Fruit fly (Drosophila melanogaster) whole organism, embryonic: Measurements from ENCODE around the gene NKCC.

ENCODE experiments used
- ATbp ChIP-seq: fragments of 200-800 bp; sonication (Bioruptor generic); optimal IDR thresholded peaks from 2 replicates; lab custom pipeline; 2017; ENCODE audit warnings: missing biosample characterization, mild to moderate bottlenecking, missing genetic modification characterization, missing genetic modification reagents
- Antp ChIP-seq: fragments of 200-800 bp; sonication (Bioruptor generic); optimal IDR thresholded peaks from 3 replicates; lab custom pipeline; 2016; ENCODE audit warnings: missing biosample characterization, missing genetic modification characterization
- CG10147 ChIP-seq: fragments of 200-800 bp; sonication (Bioruptor generic); optimal IDR thresholded peaks from 2 replicates; lab custom pipeline; 2019; ENCODE audit warnings: missing biosample characterization, mild to moderate bottlenecking, missing genetic modification characterization, moderate library complexity
- CG10366 ChIP-seq: fragments of 200-800 bp; sonication (Bioruptor generic); IDR thresholded peaks from 2 replicates; pipeline ENCODE4 v1.3.6; 2022; ENCODE audit warnings: missing biosample characterization, missing genetic modification characterization
- CG10462 ChIP-seq: fragments of 200-800 bp; sonication (Bioruptor generic); optimal IDR thresholded peaks from 2 replicates; lab custom pipeline; 2016; ENCODE audit warnings: missing biosample characterization, missing genetic modification characterization
- CG13624 ChIP-seq: fragments of 200-800 bp; sonication (Bioruptor generic); optimal IDR thresholded peaks from 2 replicates; lab custom pipeline; 2016; ENCODE audit warnings: missing biosample characterization, missing genetic modification characterization
- CG14050 ChIP-seq: fragments of 200-800 bp; sonication (Bioruptor generic); IDR thresholded peaks from 3 replicates; pipeline ENCODE4 v1.3.6; 2022; ENCODE audit warnings: missing biosample characterization, missing genetic modification characterization
- CG15269 ChIP-seq: fragments of 200-800 bp; sonication (Bioruptor generic); optimal IDR thresholded peaks from 2 replicates; lab custom pipeline; 2018; ENCODE audit warnings: missing biosample characterization, mild to moderate bottlenecking, missing genetic modification characterization, moderate library complexity
- CG17359 ChIP-seq: fragments of 200-800 bp; sonication (Bioruptor generic); optimal IDR thresholded peaks from 3 replicates; lab custom pipeline; 2018; ENCODE audit warnings: missing biosample characterization, mild to moderate bottlenecking, missing genetic modification characterization, moderate library complexity
- CG18011 ChIP-seq: fragments of 200-800 bp; sonication (Bioruptor generic); optimal IDR thresholded peaks from 2 replicates; lab custom pipeline; 2017; ENCODE audit warnings: missing biosample characterization, missing genetic modification characterization, mild to moderate bottlenecking, moderate library complexity, missing genotype
- CG18476 ChIP-seq: fragments of 200-800 bp; sonication (Bioruptor generic); optimal IDR thresholded peaks from 2 replicates; lab custom pipeline; 2016; ENCODE audit warnings: missing biosample characterization, mild to moderate bottlenecking, missing genetic modification characterization
- CG2120 ChIP-seq: fragments of 200-800 bp; sonication (Bioruptor generic); optimal IDR thresholded peaks from 3 replicates; lab custom pipeline; 2016; ENCODE audit warnings: missing biosample characterization, missing genetic modification characterization
- CG2129 ChIP-seq: fragments of 200-800 bp; sonication (Bioruptor generic); IDR thresholded peaks from 2 replicates; pipeline ENCODE4 v1.3.6; 2022; ENCODE audit warnings: missing biosample characterization, missing genetic modification characterization; ENCODE audit not compliant: partially characterized antibody
- CG32772 ChIP-seq: fragments of 200-800 bp; sonication (Bioruptor generic); IDR thresholded peaks from 2 replicates; pipeline ENCODE4 v1.3.6; 2022; ENCODE audit warnings: missing biosample characterization, missing genetic modification characterization
- CG3995 ChIP-seq: fragments of 200-800 bp; sonication (Bioruptor generic); optimal IDR thresholded peaks from 3 replicates; lab custom pipeline; 2016; ENCODE audit warnings: missing biosample characterization, missing genetic modification characterization
- CG6765 ChIP-seq: fragments of 200-800 bp; sonication (Bioruptor generic); optimal IDR thresholded peaks from 3 replicates; lab custom pipeline; 2017; ENCODE audit warnings: missing biosample characterization, mild to moderate bottlenecking, missing genetic modification characterization
- CG6791 ChIP-seq: fragments of 200-800 bp; sonication (Bioruptor generic); IDR thresholded peaks from 3 replicates; pipeline ENCODE4 v1.3.6; 2022; ENCODE audit warnings: missing biosample characterization, missing genetic modification characterization; ENCODE audit not compliant: partially characterized antibody
- CG9437 ChIP-seq: fragments of 200-800 bp; sonication (Bioruptor generic); optimal IDR thresholded peaks from 2 replicates; lab custom pipeline; 2018; ENCODE audit warnings: missing biosample characterization, mild to moderate bottlenecking, missing genetic modification characterization
- CG9817 ChIP-seq: fragments of 200-800 bp; sonication (Bioruptor generic); optimal IDR thresholded peaks from 2 replicates; lab custom pipeline; 2018; ENCODE audit warnings: missing biosample characterization, mild to moderate bottlenecking, missing genetic modification characterization, moderate library complexity
- D19A ChIP-seq: fragments of 200-800 bp; optimal IDR thresholded peaks from 3 replicates; lab custom pipeline; 2019; ENCODE audit warnings: missing biosample characterization, mild to moderate bottlenecking, missing genetic modification characterization, moderate library complexity
- Dad ChIP-seq: fragments of 200-800 bp; sonication (Bioruptor generic); optimal IDR thresholded peaks from 3 replicates; lab custom pipeline; 2016; ENCODE audit warnings: missing biosample characterization, missing genetic modification characterization
- Dfd ChIP-seq, 2 experiments: fragments of >200 bp; optimal IDR thresholded peaks; 2 replicates each; lab custom pipeline; 2017; ENCODE audit warnings: missing biosample characterization in 2 of 2, missing genetic modification characterization in 2 of 2
- GATAe ChIP-seq: fragments of 200-800 bp; sonication (Bioruptor generic); conservative IDR thresholded peaks from 2 replicates; pipeline ENCODE4 v1.3.6; 2022; ENCODE audit warnings: missing biosample characterization, missing genetic modification characterization
- Gug ChIP-seq: fragments of 200-800 bp; sonication (Bioruptor generic); IDR thresholded peaks from 4 replicates; pipeline ENCODE4 v1.3.6; 2022; ENCODE audit warnings: missing biosample characterization, missing genetic modification characterization
- HmgZ ChIP-seq: fragments of 200-800 bp; sonication (Bioruptor generic); optimal IDR thresholded peaks from 2 replicates; lab custom pipeline; 2018; ENCODE audit warnings: missing biosample characterization, mild to moderate bottlenecking, missing genetic modification characterization
- Hr39 ChIP-seq: fragments of >200 bp; optimal IDR thresholded peaks from 2 replicates; lab custom pipeline; 2017
- Hr51 ChIP-seq, 2 experiments: fragments of 200-800 bp; sonication (Bioruptor generic); optimal IDR thresholded peaks; 2 replicates in 1 of 2; 3 replicates in 1 of 2; lab custom pipeline; 2016 to 2018; ENCODE audit warnings: missing biosample characterization in 2 of 2, missing genetic modification characterization in 2 of 2, mild to moderate bottlenecking in 1 of 2, moderate library complexity in 1 of 2
- Lpt ChIP-seq: fragments of >200 bp; optimal IDR thresholded peaks from 2 replicates; lab custom pipeline; 2018; ENCODE audit warnings: missing biosample characterization, missing genetic modification characterization
- Meics ChIP-seq: fragments of 200-800 bp; sonication (Bioruptor generic); optimal IDR thresholded peaks from 2 replicates; lab custom pipeline; 2017; ENCODE audit warnings: missing biosample characterization, mild to moderate bottlenecking, missing genetic modification characterization
- Scr ChIP-seq: fragments of 200-800 bp; sonication (Bioruptor generic); IDR thresholded peaks from 2 replicates; pipeline ENCODE4 v1.3.6; 2022; ENCODE audit warnings: missing biosample characterization, missing genetic modification characterization; ENCODE audit not compliant: partially characterized antibody
- Sox102F ChIP-seq: fragments of 200-800 bp; sonication (Bioruptor generic); optimal IDR thresholded peaks from 2 replicates; lab custom pipeline; 2018; ENCODE audit warnings: missing biosample characterization, mild to moderate bottlenecking, missing genetic modification characterization, moderate library complexity
- Sry-δ ChIP-seq: fragments of 200-800 bp; sonication (Bioruptor generic); optimal IDR thresholded peaks from 2 replicates; lab custom pipeline; 2016; ENCODE audit warnings: missing biosample characterization, missing genetic modification characterization
- YL-1 ChIP-seq: fragments of 200-800 bp; sonication (Bioruptor generic); optimal IDR thresholded peaks from 3 replicates; lab custom pipeline; 2017; ENCODE audit warnings: missing biosample characterization, mild to moderate bottlenecking, missing genetic modification characterization
- cg ChIP-seq: fragments of 200-800 bp; sonication (Bioruptor generic); optimal IDR thresholded peaks from 3 replicates; lab custom pipeline; 2019; ENCODE audit warnings: missing biosample characterization, mild to moderate bottlenecking, missing genetic modification characterization, moderate library complexity
- crp ChIP-seq, 2 experiments: fragments of 200-800 bp; sonication (Bioruptor generic); optimal IDR thresholded peaks; 2 replicates in 1 of 2; 3 replicates in 1 of 2; lab custom pipeline; 2017; ENCODE audit warnings: missing biosample characterization in 2 of 2, missing genetic modification characterization in 2 of 2, mild to moderate bottlenecking in 1 of 2, moderate library complexity in 1 of 2
- dpn ChIP-seq, 2 experiments: fragments of 200-800 bp; sonication (Bioruptor generic); optimal IDR thresholded peaks; 3 replicates each; lab custom pipeline; 2016; ENCODE audit warnings: missing biosample characterization in 2 of 2, missing genetic modification characterization in 2 of 2
- ftz-f1 ChIP-seq: fragments of 200-800 bp; sonication (Bioruptor generic); optimal IDR thresholded peaks from 2 replicates; lab custom pipeline; 2016; ENCODE audit warnings: missing biosample characterization, missing genetic modification characterization
- gcm2 ChIP-seq: fragments of 200-800 bp; sonication (Bioruptor generic); optimal IDR thresholded peaks from 2 replicates; lab custom pipeline; 2016; ENCODE audit warnings: missing biosample characterization, missing genetic modification characterization
- gfzf ChIP-seq: fragments of 200-800 bp; sonication (Bioruptor generic); optimal IDR thresholded peaks from 2 replicates; lab custom pipeline; 2016; ENCODE audit warnings: missing biosample characterization, mild to moderate bottlenecking, missing genetic modification characterization, moderate library complexity
- her ChIP-seq: fragments of 200-800 bp; sonication (Bioruptor generic); optimal IDR thresholded peaks from 2 replicates; lab custom pipeline; 2016; ENCODE audit warnings: missing biosample characterization, missing genetic modification characterization
- lab ChIP-seq: fragments of 200-800 bp; sonication (Bioruptor generic); optimal IDR thresholded peaks from 3 replicates; lab custom pipeline; 2017; ENCODE audit warnings: missing biosample characterization, missing genetic modification characterization, mild to moderate bottlenecking, moderate library complexity, missing genetic modification reagents
- mirr ChIP-seq: fragments of 200-800 bp; sonication (Bioruptor generic); optimal IDR thresholded peaks from 3 replicates; lab custom pipeline; 2018; ENCODE audit warnings: missing biosample characterization, mild to moderate bottlenecking, missing genetic modification characterization
- prd ChIP-seq, 3 experiments: fragments of >200 bp in 2 of 3; fragments of 200-800 bp in 1 of 3; sonication (Bioruptor generic) in 1 of 3; optimal IDR thresholded peaks in 2 of 3; IDR thresholded peaks in 1 of 3; 2 replicates in 2 of 3; 3 replicates in 1 of 3; pipeline versions ENCODE4 v1.3.6 to Lab custom; 2017 to 2022; ENCODE audit warnings: missing biosample characterization in 1 of 3, missing genetic modification characterization in 1 of 3
- schlank ChIP-seq: fragments of 200-800 bp; sonication (Bioruptor generic); optimal IDR thresholded peaks from 2 replicates; lab custom pipeline; 2018; ENCODE audit warnings: missing biosample characterization, mild to moderate bottlenecking, missing genetic modification characterization
- sqz ChIP-seq: fragments of 200-800 bp; sonication (Bioruptor generic); optimal IDR thresholded peaks from 3 replicates; lab custom pipeline; 2018; ENCODE audit warnings: missing biosample characterization, mild to moderate bottlenecking, missing genetic modification characterization
- stc ChIP-seq: fragments of 200-800 bp; sonication (Bioruptor generic); IDR thresholded peaks from 2 replicates; pipeline ENCODE4 v1.3.6; 2022; ENCODE audit warnings: missing biosample characterization, missing genetic modification characterization
- unpg ChIP-seq: fragments of 200-800 bp; sonication (Bioruptor generic); optimal IDR thresholded peaks from 3 replicates; lab custom pipeline; 2018; ENCODE audit warnings: missing biosample characterization, mild to moderate bottlenecking, missing genetic modification characterization, moderate library complexity
- usp ChIP-seq: fragments of >200 bp; optimal IDR thresholded peaks from 2 replicates; lab custom pipeline; 2017; ENCODE audit warnings: missing biosample characterization, missing genetic modification characterization
- vfl ChIP-seq: fragments of 200-800 bp; sonication (Bioruptor generic); optimal IDR thresholded peaks from 2 replicates; lab custom pipeline; 2016; ENCODE audit warnings: missing biosample characterization, missing genetic modification characterization
- wdn ChIP-seq: fragments of 200-800 bp; sonication (Bioruptor generic); IDR thresholded peaks from 2 replicates; pipeline ENCODE4 v1.3.6; 2022; ENCODE audit warnings: missing biosample characterization, missing genetic modification characterization
- zfh1 ChIP-seq: fragments of 200-800 bp; sonication (Bioruptor generic); IDR thresholded peaks from 3 replicates; pipeline ENCODE4 v1.3.6; 2022; ENCODE audit warnings: missing biosample characterization, missing genetic modification characterization

Gene NKCC

DNA sequence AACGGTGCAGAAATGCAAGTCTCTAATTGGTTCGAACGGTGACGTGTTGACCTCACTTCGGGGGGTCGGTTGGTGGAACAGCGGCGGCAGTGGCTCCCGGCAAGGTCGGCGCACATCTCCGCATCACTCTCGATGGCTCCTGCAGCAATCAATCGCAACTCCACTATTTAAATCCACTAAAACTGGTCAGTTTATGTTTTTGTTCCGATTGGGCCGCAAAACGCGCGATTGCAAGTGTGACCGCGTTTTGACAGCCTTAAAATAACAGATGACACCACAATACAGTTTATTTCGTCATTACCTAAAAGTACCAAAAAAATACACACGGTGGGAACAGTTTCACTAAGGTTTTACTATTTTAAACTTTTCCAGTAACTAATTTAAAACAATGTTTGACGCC is 38.0 kb downstream of the NKCC start, which contains the start of gene PEK (continued):
- TF ChIP-seq prd (optimal IDR thresholded peaks at IDR 0.05; lab: Kevin White, UChicago), result no peak
- no peak for TF ChIP-seq prd (GFP tag; IDR thresholded peaks at IDR 0.05; lab: Robert Waterston, UW)
- TF ChIP-seq CG9437 (GFP tag; lab: Kevin White, UChicago), result no peak
- TF ChIP-seq CG15269 (tag; lab: Kevin White, UChicago), result no peak
- TF ChIP-seq CG2129 (GFP tag; lab: Robert Waterston, UW), result no peak
- TF ChIP-seq cg (GFP tag; lab: Kevin White, UChicago), result no peak
- peak; percentile 6 for TF ChIP-seq Sry-δ
- TF ChIP-seq her (GFP tag; lab: Kevin White, UChicago), result no peak
- no peak for TF ChIP-seq gcm2
- TF ChIP-seq CG32772 (GFP tag; lab: Robert Waterston, UW), result no peak
- TF ChIP-seq CG6765 (GFP tag; lab: Kevin White, UChicago), result no peak
- TF ChIP-seq CG10366 (GFP tag; lab: Robert Waterston, UW), result no peak
- TF ChIP-seq CG18011 (GFP tag; lab: Kevin White, UChicago), result no peak
- TF ChIP-seq Dfd (GFP tag; optimal IDR thresholded peaks at IDR 0.05; lab: Kevin White, UChicago), result no peak
- no peak for TF ChIP-seq zfh1 (GFP tag; lab: Robert Waterston, UW)
- no peak for TF ChIP-seq Dad (GFP tag; lab: Kevin White, UChicago)
- TF ChIP-seq Antp (GFP tag; lab: Kevin White, UChicago), result no peak
- TF ChIP-seq usp (GFP tag; lab: Kevin White, UChicago), result no peak
- TF ChIP-seq stc (GFP tag; lab: Robert Waterston, UW), result no peak
- TF ChIP-seq CG6791 (GFP tag; lab: Robert Waterston, UW), result no peak
- no peak for TF ChIP-seq dpn (GFP tag; optimal IDR thresholded peaks at IDR 0.05; lab: Kevin White, UChicago)
- peak; percentile 17 for TF ChIP-seq D19A (tag; lab: Kevin White, UChicago)
- TF ChIP-seq lab (GFP tag; lab: Kevin White, UChicago), result no peak
- TF ChIP-seq Lpt (GFP tag; lab: Kevin White, UChicago), result no peak
- no peak for TF ChIP-seq CG14050
- no peak for TF ChIP-seq CG9817 (tag; lab: Kevin White, UChicago)
- TF ChIP-seq HmgZ (tag; lab: Kevin White, UChicago), result peak; percentile 24
- no peak for TF ChIP-seq Meics
- no peak for TF ChIP-seq wdn
- no peak for TF ChIP-seq CG13624 (GFP tag; lab: Kevin White, UChicago)
- TF ChIP-seq ftz-f1 (GFP tag; lab: Kevin White, UChicago), result no peak
- TF ChIP-seq Gug, result no peak
- no peak for TF ChIP-seq Hr39 (lab: Kevin White, UChicago)
- peak; percentile 4 for TF ChIP-seq CG2120 (GFP tag; lab: Kevin White, UChicago)
- TF ChIP-seq Scr (GFP tag; lab: Robert Waterston, UW), result 0 out of 2 replicates have a peak, but pooled peaks have one; percentile 13
- TF ChIP-seq CG18476, result no peak
- TF ChIP-seq crp (GFP tag; optimal IDR thresholded peaks at IDR 0.05; lab: Kevin White, UChicago), result peak in 1 of 2 experiments; percentile 61
- TF ChIP-seq gfzf (GFP tag; lab: Kevin White, UChicago), result peak; percentile 87
- peak; percentile 42 for TF ChIP-seq YL-1 (GFP tag; lab: Kevin White, UChicago)
- no peak for TF ChIP-seq vfl (GFP tag; lab: Kevin White, UChicago)
- TF ChIP-seq CG3995 (GFP tag; lab: Kevin White, UChicago), result no peak
- no peak for TF ChIP-seq ATbp (GFP tag; lab: Kevin White, UChicago)
- no peak for TF ChIP-seq CG17359 (tag; lab: Kevin White, UChicago)
- no peak for TF ChIP-seq Hr51 (GFP tag; optimal IDR thresholded peaks at IDR 0.05; lab: Kevin White, UChicago)
- TF ChIP-seq CG10462, result no peak
- TF ChIP-seq mirr (GFP tag; lab: Kevin White, UChicago), result no peak
- TF ChIP-seq unpg, result no peak
- TF ChIP-seq GATAe (GFP tag; lab: Robert Waterston, UW), result no peak
- no peak for TF ChIP-seq CG10147 (GFP tag; lab: Kevin White, UChicago)
- TF ChIP-seq schlank (tag; lab: Kevin White, UChicago), result no peak
- no peak for TF ChIP-seq Sox102F
- no peak for TF ChIP-seq sqz (GFP tag; lab: Kevin White, UChicago)
